Fruit fly (Drosophila melanogaster) ovary, adult (tissue): ENCODE measurements around the gene CG11695.
"Not testable (repeated sequence)": the region's sequence is repeated elsewhere in the genome, so short reads cannot be mapped to it uniquely, and the experiment has no call there.

Experiments
- CG17801 ChIP-seq: fragments of 200-800 bp; optimal IDR thresholded peaks from 2 replicates; lab custom pipeline; 2019; ENCODE audit warnings: missing biosample characterization, mild to moderate bottlenecking, missing genetic modification characterization, moderate library complexity; ENCODE audit not compliant: partially characterized antibody

CG11695 gene

dm6 chrX:11559728-11560724 is 16.7 kb upstream of the CG11695 start:
- TF ChIP-seq CG17801 (GFP tag; lab: Kevin White, UChicago): peak; percentile 95

dm6 chrX:11561450-11562040 is 15.1 kb upstream of the CG11695 start, which contains the start of gene PGRP-SA:
PGRP-SA (plus strand) TSS chrX:11561643.
- TF ChIP-seq CG17801 (GFP tag; lab: Kevin White, UChicago): peak; percentile 45

dm6 chrX:11569956-11570695 is 6.6 kb upstream of the CG11695 start, which contains the start of the genes Polr2A and CG11699:
Polr2A (minus strand) TSS chrX:11570326.
CG11699 (plus strand) TSS chrX:11570621.
- TF ChIP-seq CG17801 (GFP tag; lab: Kevin White, UChicago): peak; percentile 77

- no peak for TF ChIP-seq CG17801 (GFP tag; lab: Kevin White, UChicago)
Measured at dm6 chrX:11572270-11572914, 4.3 kb upstream of the CG11695 start, which contains the start of the genes Kmn1 and Reepl1. Kmn1 (minus strand) TSS chrX:11572442. Reepl1 (plus strand) TSS chrX:11572707.

- no peak for TF ChIP-seq CG17801 (GFP tag; lab: Kevin White, UChicago)
Measured at dm6 chrX:11573529-11573928, 3.2 kb upstream of the CG11695 start, which contains the start of gene CG11696. CG11696 (plus strand) TSS chrX:11573731.

- no peak for TF ChIP-seq CG17801 (GFP tag; lab: Kevin White, UChicago)
Measured at dm6 chrX:11578841-11579240, 2.2 kb downstream of the CG11695 start.

- no peak for TF ChIP-seq CG17801 (GFP tag; lab: Kevin White, UChicago)
Measured at dm6 chrX:11580200-11580840, 3.6 kb downstream of the CG11695 start, which contains the start of gene nod. nod (plus strand) TSS chrX:11580772.

dm6 chrX:11584075-11584474 is 7.4 kb downstream of the CG11695 start, which contains the start of gene pkm:
pkm (minus strand) TSS chrX:11584175.
- TF ChIP-seq CG17801 (GFP tag; lab: Kevin White, UChicago): no peak

- not testable (repeated sequence) for TF ChIP-seq CG17801 (GFP tag; lab: Kevin White, UChicago)
Measured at dm6 chrX:11599589-11599988, 22.9 kb downstream of the CG11695 start, which contains the start of gene rho-4. rho-4 (plus strand) TSS chrX:11599838.

- peak; percentile 48 for TF ChIP-seq CG17801 (GFP tag; lab: Kevin White, UChicago)
Measured at dm6 chrX:11600795-11601358, 24.2 kb downstream of the CG11695 start.

- TF ChIP-seq CG17801 (GFP tag; lab: Kevin White, UChicago): no peak
Measured at dm6 chrX:11601408-11601807, 24.7 kb downstream of the CG11695 start.

- no peak for TF ChIP-seq CG17801 (GFP tag; lab: Kevin White, UChicago)
Measured at dm6 chrX:11604094-11604493, 27.4 kb downstream of the CG11695 start, which contains the start of gene CG2533. CG2533 (minus strand) TSS chrX:11604194.

- no peak for TF ChIP-seq CG17801 (GFP tag; lab: Kevin White, UChicago)
Measured at dm6 chrX:11611056-11611644, 34.5 kb downstream of the CG11695 start.
